Worm (Caenorhabditis elegans) whole organism, L4/young adult: ENCODE data around the gene F47C12.6.

Experiments
- W03F9.2 ChIP-seq: fragments of 150-350 bp; optimal IDR thresholded peaks from 2 replicates; lab custom pipeline; 2014; ENCODE audit warnings: missing biosample characterization, missing genetic modification characterization
- dao-5 ChIP-seq: sonication (generic microtip); optimal IDR thresholded peaks from 2 replicates; lab custom pipeline; 2016; ENCODE audit warnings: missing genotype, missing genetic modification characterization, moderate library complexity, missing compliant biosample characterization
- him-1 ChIP-seq: sonication (generic microtip); optimal IDR thresholded peaks from 2 replicates; lab custom pipeline; 2016; ENCODE audit warnings: missing genotype, missing genetic modification reagents, missing genetic modification characterization, missing compliant biosample characterization

Gene F47C12.6

DNA sequence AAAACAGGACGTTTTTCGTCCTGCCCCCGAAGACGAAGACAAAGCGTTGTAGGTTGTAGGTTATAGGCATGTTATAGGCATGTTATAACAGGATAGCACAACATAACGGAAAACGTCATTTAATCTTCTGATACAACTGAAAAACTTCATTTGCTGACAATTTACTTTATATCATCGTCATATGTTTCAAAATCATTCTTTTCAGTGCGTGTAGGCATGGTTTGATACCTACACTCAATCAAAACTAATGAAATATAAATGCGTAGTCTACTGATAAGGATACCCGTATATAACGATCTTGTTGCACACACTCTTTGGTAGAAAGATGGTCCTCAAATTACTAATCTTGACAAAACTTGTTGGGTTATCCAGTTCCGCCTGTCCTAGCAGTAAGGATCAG is 36.5 kb downstream of the F47C12.6 start, which contains the start of gene clec-74:
TSS of gene clec-74 (plus strand) at position 301 of the 400 bp plus-strand sequence.
- TF ChIP-seq dao-5 (tag; lab: Kevin White, UChicago) (no peak), W03F9.2 (tag; lab: Kevin White, UChicago) (no peak), him-1 (tag; lab: Kevin White, UChicago) (no peak)

DNA sequence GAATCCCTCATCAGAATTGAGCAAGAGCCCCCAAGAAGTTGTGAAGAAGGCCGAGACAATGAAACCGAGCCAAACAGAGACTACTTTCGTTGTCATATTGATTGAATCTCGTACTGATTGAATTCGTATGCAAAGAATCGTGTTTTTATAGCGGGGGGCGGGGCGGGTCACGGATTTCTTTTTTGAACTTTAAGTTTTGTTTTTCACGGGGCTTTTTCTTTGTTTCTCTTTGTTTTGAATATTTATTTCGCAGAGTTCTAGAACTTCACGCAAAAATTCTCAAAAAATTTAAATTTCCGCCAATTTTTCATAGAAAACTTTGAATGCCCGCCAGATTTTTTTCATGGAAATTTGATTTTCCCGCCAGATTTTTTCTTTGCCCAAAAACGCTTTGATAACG is 37.1 kb downstream of the F47C12.6 start, which contains the start of gene clec-73:
TSS of gene clec-73 (minus strand) at position 101 of the 400 bp plus-strand sequence.
- TF ChIP-seq W03F9.2 (tag; lab: Kevin White, UChicago): no peak
- no peak for TF ChIP-seq dao-5 (tag; lab: Kevin White, UChicago)
- TF ChIP-seq him-1 (tag; lab: Kevin White, UChicago): no peak

DNA sequence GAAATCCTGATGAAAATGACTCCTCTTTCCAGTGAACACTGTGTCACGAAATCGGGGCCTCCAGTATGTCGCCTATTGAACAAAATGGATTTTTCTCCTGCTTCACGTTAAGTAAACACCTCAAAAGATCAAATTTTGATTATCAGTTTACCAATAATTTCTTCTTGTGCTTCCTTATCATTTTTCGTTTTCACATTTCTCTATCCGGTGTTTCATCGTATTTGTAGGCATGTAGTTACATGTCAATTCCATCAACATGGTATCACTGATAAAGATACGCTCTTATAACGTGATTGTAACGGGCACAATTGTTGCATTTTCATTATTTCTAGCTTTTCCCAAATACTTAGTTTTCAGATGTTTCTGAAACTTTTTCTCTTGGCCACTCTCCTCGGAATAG is 48.7 kb downstream of the F47C12.6 start, which contains the start of gene clec-72:
TSS of gene clec-72 (plus strand) at position 358 of the 400 bp plus-strand sequence.
- TF ChIP-seq dao-5 (tag; lab: Kevin White, UChicago) (no peak), W03F9.2 (tag; lab: Kevin White, UChicago) (no peak), him-1 (tag; lab: Kevin White, UChicago) (no peak)

DNA sequence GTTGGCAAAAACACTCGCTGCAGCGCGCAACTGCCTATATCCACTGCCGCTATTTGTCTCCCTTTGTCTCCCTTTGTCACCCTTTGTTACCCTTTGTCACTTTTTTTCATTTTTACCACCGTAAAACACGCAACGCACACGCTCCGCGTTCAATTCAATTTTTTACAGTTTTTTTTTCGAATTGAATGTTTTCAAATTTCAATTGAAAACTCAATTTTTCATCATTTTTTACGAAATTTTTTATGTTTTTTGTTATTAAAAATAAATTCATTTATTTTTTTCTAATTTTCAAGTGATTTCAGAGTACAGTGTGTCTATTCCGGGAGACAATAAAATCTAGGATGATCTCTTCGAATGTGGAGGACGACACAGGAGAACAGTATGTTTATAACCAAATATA is 50.2 kb downstream of the F47C12.6 start, which contains the start of gene Y46C8AL.11:
TSS of gene Y46C8AL.11 (plus strand) at position 301 of the 400 bp plus-strand sequence.
- TF ChIP-seq him-1 (tag; lab: Kevin White, UChicago): no peak
- TF ChIP-seq dao-5 (tag; lab: Kevin White, UChicago): no peak
- no peak for TF ChIP-seq W03F9.2 (tag; lab: Kevin White, UChicago)

DNA sequence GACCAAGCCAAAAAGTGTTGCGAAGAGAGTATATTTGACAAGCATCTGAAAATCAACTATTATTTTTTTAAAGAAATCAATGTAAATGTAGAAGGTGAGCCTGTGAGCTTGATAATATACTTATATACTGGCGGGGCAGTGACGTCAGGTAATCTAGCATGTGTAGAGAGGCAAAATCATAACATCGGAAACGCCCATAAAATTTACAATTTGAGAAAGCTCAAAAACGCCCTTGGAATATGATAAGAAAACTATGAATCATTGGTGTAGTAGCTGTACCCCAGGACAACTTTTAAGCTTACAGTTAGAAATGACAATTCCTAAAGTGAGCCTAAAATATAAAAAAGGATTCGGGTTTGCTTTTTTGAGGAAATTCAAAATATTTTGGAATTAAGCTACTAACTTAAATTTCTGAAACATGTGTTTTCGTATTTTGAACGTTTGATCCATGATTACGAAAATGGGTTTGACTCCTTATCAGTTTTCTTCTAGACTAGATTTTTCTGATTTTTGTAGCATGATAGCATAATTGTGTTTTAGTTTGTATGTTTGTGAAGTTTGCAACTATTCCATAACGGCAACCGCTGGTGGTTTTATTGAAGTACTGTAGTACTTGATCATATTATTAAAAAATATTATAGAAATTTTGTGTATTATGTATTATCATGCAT is 51.4 kb downstream of the F47C12.6 start, which contains the start of gene clec-174:
TSS of gene clec-174 (minus strand) at position 51 of the 671 bp plus-strand sequence.
- TF ChIP-seq him-1 (tag; lab: Kevin White, UChicago): no peak
- TF ChIP-seq dao-5 (tag; lab: Kevin White, UChicago): no peak
- TF ChIP-seq W03F9.2 (tag; lab: Kevin White, UChicago): no peak
